Fruit fly (Drosophila melanogaster) whole organism, embryonic: ENCODE results near the gene lili.

Experiments
- BEAF-32 ChIP-seq: fragments of 200-800 bp; sonication (Bioruptor generic); optimal IDR thresholded peaks from 3 replicates; lab custom pipeline; 2017; ENCODE audit warnings: missing biosample characterization, missing genetic modification characterization, mild to moderate bottlenecking, moderate library complexity, missing genetic modification reagents
- CG11398 ChIP-seq: fragments of 200-800 bp; sonication (Bioruptor generic); optimal IDR thresholded peaks from 2 replicates; lab custom pipeline; 2016; ENCODE audit warnings: missing biosample characterization, missing genetic modification characterization
- CG12942 ChIP-seq: fragments of 200-800 bp; sonication (Bioruptor generic); optimal IDR thresholded peaks from 3 replicates; lab custom pipeline; 2016; ENCODE audit warnings: missing biosample characterization, missing genetic modification characterization
- CG13287 ChIP-seq: fragments of 200-800 bp; sonication (Bioruptor generic); IDR thresholded peaks from 2 replicates; pipeline ENCODE4 v1.3.6; 2022; ENCODE audit warnings: missing biosample characterization, missing genetic modification characterization; ENCODE audit not compliant: partially characterized antibody
- CG14860 ChIP-seq: fragments of 200-800 bp; sonication (Bioruptor generic); IDR thresholded peaks from 3 replicates; pipeline ENCODE4 v1.3.6; 2022; ENCODE audit warnings: missing biosample characterization, missing genetic modification characterization; ENCODE audit not compliant: partially characterized antibody
- CG15011 ChIP-seq: fragments of 200-800 bp; sonication (Bioruptor generic); optimal IDR thresholded peaks from 3 replicates; lab custom pipeline; 2018; ENCODE audit warnings: missing biosample characterization, mild to moderate bottlenecking, missing genetic modification characterization
- CG18011 ChIP-seq: fragments of 200-800 bp; sonication (Bioruptor generic); optimal IDR thresholded peaks from 2 replicates; lab custom pipeline; 2017; ENCODE audit warnings: missing biosample characterization, missing genetic modification characterization, mild to moderate bottlenecking, moderate library complexity, missing genotype
- CG2116 ChIP-seq: fragments of 200-800 bp; sonication (Bioruptor generic); optimal IDR thresholded peaks from 3 replicates; lab custom pipeline; 2018; ENCODE audit warnings: missing biosample characterization, mild to moderate bottlenecking, missing genetic modification characterization
- CG32772 ChIP-seq: fragments of 200-800 bp; sonication (Bioruptor generic); IDR thresholded peaks from 2 replicates; pipeline ENCODE4 v1.3.6; 2022; ENCODE audit warnings: missing biosample characterization, missing genetic modification characterization
- CG34376 ChIP-seq: fragments of 200-800 bp; sonication (Bioruptor generic); optimal IDR thresholded peaks from 2 replicates; lab custom pipeline; 2018; ENCODE audit warnings: missing biosample characterization, mild to moderate bottlenecking, missing genetic modification characterization
- CG3847 ChIP-seq: fragments of 200-800 bp; sonication (Bioruptor generic); IDR thresholded peaks from 2 replicates; pipeline ENCODE4 v1.3.6; 2022; ENCODE audit warnings: missing biosample characterization, missing genetic modification characterization
- CG4707 ChIP-seq: fragments of 200-800 bp; sonication (Bioruptor generic); optimal IDR thresholded peaks from 2 replicates; lab custom pipeline; 2018; ENCODE audit warnings: missing biosample characterization, mild to moderate bottlenecking, missing genetic modification characterization, moderate library complexity
- CG6272 ChIP-seq: fragments of 200-800 bp; sonication (Bioruptor generic); IDR thresholded peaks from 2 replicates; pipeline ENCODE4 v1.3.6; 2022; ENCODE audit warnings: missing biosample characterization, missing genetic modification characterization
- CG7372 ChIP-seq: fragments of 200-800 bp; sonication (Bioruptor generic); IDR thresholded peaks from 2 replicates; pipeline ENCODE4 v1.3.6; 2022; ENCODE audit warnings: missing biosample characterization, missing genetic modification characterization
- CG8281 ChIP-seq: fragments of 200-800 bp; sonication (Bioruptor generic); optimal IDR thresholded peaks from 2 replicates; lab custom pipeline; 2018; ENCODE audit warnings: missing biosample characterization, mild to moderate bottlenecking, missing genetic modification characterization, moderate library complexity
- CoRest ChIP-seq: fragments of 200-800 bp; sonication (Bioruptor generic); optimal IDR thresholded peaks from 3 replicates; lab custom pipeline; 2018; ENCODE audit warnings: missing biosample characterization, mild to moderate bottlenecking, missing genetic modification characterization, moderate library complexity
- Dad ChIP-seq: fragments of 200-800 bp; sonication (Bioruptor generic); optimal IDR thresholded peaks from 3 replicates; lab custom pipeline; 2016; ENCODE audit warnings: missing biosample characterization, missing genetic modification characterization
- Doc3 ChIP-seq: fragments of 200-800 bp; sonication (Bioruptor generic); IDR thresholded peaks from 3 replicates; pipeline ENCODE4 v1.3.6; 2022; ENCODE audit warnings: missing biosample characterization, missing genetic modification characterization; ENCODE audit not compliant: partially characterized antibody
- E2f1 ChIP-seq: fragments of 200-800 bp; sonication (Bioruptor generic); IDR thresholded peaks from 2 replicates; pipeline ENCODE4 v1.3.6; 2022; ENCODE audit warnings: missing biosample characterization, missing genetic modification characterization
- E2f2 ChIP-seq: fragments of 200-800 bp; sonication (Bioruptor generic); IDR thresholded peaks from 2 replicates; pipeline ENCODE4 v1.3.6; 2022; ENCODE audit warnings: missing biosample characterization, missing genetic modification characterization
- Gsc ChIP-seq: fragments of 200-800 bp; sonication (Bioruptor generic); IDR thresholded peaks from 2 replicates; pipeline ENCODE4 v1.3.6; 2022; ENCODE audit warnings: missing biosample characterization, missing genetic modification characterization
- HHEX ChIP-seq: fragments of 200-800 bp; sonication (Bioruptor generic); optimal IDR thresholded peaks from 3 replicates; lab custom pipeline; 2017; ENCODE audit warnings: missing biosample characterization, mild to moderate bottlenecking, missing genetic modification characterization, missing genetic modification reagents
- HmgZ ChIP-seq: fragments of 200-800 bp; sonication (Bioruptor generic); optimal IDR thresholded peaks from 2 replicates; lab custom pipeline; 2018; ENCODE audit warnings: missing biosample characterization, mild to moderate bottlenecking, missing genetic modification characterization
- Hr3 ChIP-seq: fragments of 200-800 bp; sonication (Bioruptor generic); optimal IDR thresholded peaks from 3 replicates; lab custom pipeline; 2016; ENCODE audit warnings: missing biosample characterization, missing genetic modification characterization
- Lim3 ChIP-seq: fragments of 200-800 bp; sonication (Bioruptor generic); IDR thresholded peaks from 2 replicates; pipeline ENCODE4 v1.3.6; 2022; ENCODE audit warnings: missing biosample characterization, missing genetic modification characterization
- MBD-R2 ChIP-seq: fragments of 200-800 bp; sonication (Bioruptor generic); IDR thresholded peaks from 2 replicates; pipeline ENCODE4 v1.3.6; 2022; ENCODE audit warnings: missing biosample characterization, missing genetic modification characterization
- NfI ChIP-seq: fragments of 200-800 bp; sonication (Bioruptor generic); optimal IDR thresholded peaks from 3 replicates; lab custom pipeline; 2018; ENCODE audit warnings: missing biosample characterization, mild to moderate bottlenecking, missing genetic modification characterization, moderate library complexity
- Optix ChIP-seq: fragments of 200-800 bp; sonication (Bioruptor generic); IDR thresholded peaks from 3 replicates; pipeline ENCODE4 v1.3.6; 2022; ENCODE audit warnings: missing biosample characterization, missing genetic modification characterization
- PHDP ChIP-seq: fragments of 200-800 bp; sonication (Bioruptor generic); optimal IDR thresholded peaks from 3 replicates; lab custom pipeline; 2018; ENCODE audit warnings: missing biosample characterization, mild to moderate bottlenecking, missing genetic modification characterization, moderate library complexity
- Scr ChIP-seq: fragments of 200-800 bp; sonication (Bioruptor generic); IDR thresholded peaks from 2 replicates; pipeline ENCODE4 v1.3.6; 2022; ENCODE audit warnings: missing biosample characterization, missing genetic modification characterization; ENCODE audit not compliant: partially characterized antibody
- Six4 ChIP-seq: fragments of 200-800 bp; sonication (Bioruptor generic); optimal IDR thresholded peaks from 2 replicates; lab custom pipeline; 2016; ENCODE audit warnings: missing biosample characterization, missing genetic modification characterization
- abd-A ChIP-seq: fragments of 200-800 bp; sonication (Bioruptor generic); optimal IDR thresholded peaks from 3 replicates; lab custom pipeline; 2019; ENCODE audit warnings: missing biosample characterization, mild to moderate bottlenecking, missing genetic modification characterization, moderate library complexity
- btn ChIP-seq: fragments of 200-800 bp; sonication (Bioruptor generic); optimal IDR thresholded peaks from 2 replicates; lab custom pipeline; 2016; ENCODE audit warnings: missing biosample characterization, missing genetic modification characterization
- cad ChIP-seq: fragments of >200 bp; optimal IDR thresholded peaks from 2 replicates; lab custom pipeline; 2017; ENCODE audit warnings: missing biosample characterization, missing genetic modification characterization
- caup ChIP-seq: fragments of 200-800 bp; sonication (Bioruptor generic); optimal IDR thresholded peaks from 3 replicates; lab custom pipeline; 2017; ENCODE audit warnings: missing biosample characterization, mild to moderate bottlenecking, missing genetic modification characterization, moderate library complexity; ENCODE audit not compliant: severe bottlenecking
- eve ChIP-seq, 2 experiments: fragments of >200 bp; optimal IDR thresholded peaks; 2 replicates each; lab custom pipeline; 2017; ENCODE audit warnings: missing biosample characterization in 2 of 2, missing genetic modification characterization in 2 of 2
- ftz-f1 ChIP-seq: fragments of 200-800 bp; sonication (Bioruptor generic); optimal IDR thresholded peaks from 2 replicates; lab custom pipeline; 2016; ENCODE audit warnings: missing biosample characterization, missing genetic modification characterization
- fu2 ChIP-seq: fragments of 200-800 bp; sonication (Bioruptor generic); optimal IDR thresholded peaks from 2 replicates; lab custom pipeline; 2016; ENCODE audit warnings: missing biosample characterization, missing genetic modification characterization
- gro ChIP-seq: fragments of 200-800 bp; sonication (Bioruptor generic); optimal IDR thresholded peaks from 2 replicates; lab custom pipeline; 2016; ENCODE audit warnings: missing biosample characterization, missing genetic modification characterization
- gsb-n ChIP-seq: fragments of 200-800 bp; sonication (Bioruptor generic); optimal IDR thresholded peaks from 3 replicates; lab custom pipeline; 2018; ENCODE audit warnings: missing biosample characterization, mild to moderate bottlenecking, missing genetic modification characterization
- hb ChIP-seq: fragments of 200-800 bp; sonication (Bioruptor generic); IDR thresholded peaks from 3 replicates; pipeline ENCODE4 v1.3.6; 2022; ENCODE audit warnings: missing biosample characterization, missing genetic modification characterization; ENCODE audit not compliant: partially characterized antibody
- her ChIP-seq: fragments of 200-800 bp; sonication (Bioruptor generic); optimal IDR thresholded peaks from 2 replicates; lab custom pipeline; 2016; ENCODE audit warnings: missing biosample characterization, missing genetic modification characterization
- klu ChIP-seq: fragments of 200-800 bp; sonication (Bioruptor generic); IDR thresholded peaks from 2 replicates; pipeline ENCODE4 v1.3.6; 2022; ENCODE audit warnings: missing biosample characterization, missing genetic modification characterization
- lbe ChIP-seq: fragments of 200-800 bp; sonication (Bioruptor generic); optimal IDR thresholded peaks from 2 replicates; lab custom pipeline; 2016; ENCODE audit warnings: missing biosample characterization, mild to moderate bottlenecking, missing genetic modification characterization
- lola ChIP-seq, 3 experiments: fragments of >200 bp in 2 of 3; fragments of 200-800 bp in 1 of 3; sonication (Bioruptor generic) in 1 of 3; optimal IDR thresholded peaks; 2 replicates each; lab custom pipeline; 2017 to 2019; ENCODE audit warnings: missing biosample characterization in 3 of 3, missing genetic modification characterization in 3 of 3, mild to moderate bottlenecking in 1 of 3, moderate library complexity in 1 of 3
- seq ChIP-seq: fragments of 200-800 bp; sonication (Bioruptor generic); IDR thresholded peaks from 2 replicates; pipeline ENCODE4 v1.3.6; 2022; ENCODE audit warnings: missing biosample characterization, missing genetic modification characterization
- tap ChIP-seq: fragments of 200-800 bp; optimal IDR thresholded peaks from 3 replicates; lab custom pipeline; 2019; ENCODE audit warnings: missing biosample characterization, mild to moderate bottlenecking, missing genetic modification characterization, moderate library complexity
- vnd ChIP-seq: fragments of 200-800 bp; sonication (Bioruptor generic); IDR thresholded peaks from 3 replicates; pipeline ENCODE4 v1.3.6; 2022; ENCODE audit warnings: missing biosample characterization, missing genetic modification characterization; ENCODE audit not compliant: partially characterized antibody
- vvl ChIP-seq: fragments of 200-800 bp; sonication (Bioruptor generic); IDR thresholded peaks from 2 replicates; pipeline ENCODE4 v1.3.6; 2022; ENCODE audit warnings: missing biosample characterization, missing genetic modification characterization
- zen2 ChIP-seq: fragments of 200-800 bp; sonication (Bioruptor generic); IDR thresholded peaks from 3 replicates; pipeline ENCODE4 v1.3.6; 2022; ENCODE audit warnings: missing biosample characterization, missing genetic modification characterization; ENCODE audit not compliant: partially characterized antibody
- zfh1 ChIP-seq: fragments of 200-800 bp; sonication (Bioruptor generic); IDR thresholded peaks from 3 replicates; pipeline ENCODE4 v1.3.6; 2022; ENCODE audit warnings: missing biosample characterization, missing genetic modification characterization

The lili gene

dm6 chr3R:24805048-24805447 lies 8.8 kb downstream of the lili start, which contains the start of gene polybromo:
Gene polybromo (minus strand): TSS chr3R:24805259.
- TF ChIP-seq CG18011 (GFP tag; lab: Kevin White, UChicago) (no peak), CG8281 (tag; lab: Kevin White, UChicago) (no peak), zfh1 (GFP tag; lab: Robert Waterston, UW) (no peak), Doc3 (GFP tag; lab: Robert Waterston, UW) (peak; percentile 87), vnd (peak; percentile 80; the same call in 2 of the 3 replicates), CG6272 (GFP tag; lab: Robert Waterston, UW) (no peak), gsb-n (tag; lab: Kevin White, UChicago) (no peak), HHEX (GFP tag; lab: Kevin White, UChicago) (no peak), Six4 (GFP tag; lab: Kevin White, UChicago) (no peak), btn (GFP tag; lab: Kevin White, UChicago) (no peak), CG14860 (GFP tag; lab: Robert Waterston, UW) (peak; percentile 76), CG15011 (GFP tag; lab: Kevin White, UChicago) (no peak), vvl (GFP tag; lab: Robert Waterston, UW) (peak; percentile 33), tap (no peak), NfI (GFP tag; lab: Kevin White, UChicago) (no peak), CoRest (tag; lab: Kevin White, UChicago) (no peak), Hr3 (GFP tag; lab: Kevin White, UChicago) (no peak), Lim3 (GFP tag; lab: Robert Waterston, UW) (no peak), CG11398 (no peak), her (GFP tag; lab: Kevin White, UChicago) (no peak), PHDP (tag; lab: Kevin White, UChicago) (no peak), Gsc (no peak), BEAF-32 (GFP tag; lab: Kevin White, UChicago) (peak; percentile 76), lbe (GFP tag; lab: Kevin White, UChicago) (no peak), klu (GFP tag; lab: Robert Waterston, UW) (no peak), CG34376 (GFP tag; lab: Kevin White, UChicago) (no peak), CG4707 (GFP tag; lab: Kevin White, UChicago) (no peak), cad (GFP tag; lab: Kevin White, UChicago) (no peak), gro (peak; percentile 15), CG12942 (GFP tag; lab: Kevin White, UChicago) (no peak), Dad (GFP tag; lab: Kevin White, UChicago) (no peak), eve (GFP tag; optimal IDR thresholded peaks at IDR 0.05; lab: Kevin White, UChicago) (no peak), hb (GFP tag; lab: Robert Waterston, UW) (peak; percentile 77; the same call in 1 of the 3 replicates), lola (GFP tag; optimal IDR thresholded peaks at IDR 0.05; lab: Kevin White, UChicago) (no peak), caup (no peak), CG7372 (GFP tag; lab: Robert Waterston, UW) (no peak), E2f1 (GFP tag; lab: Robert Waterston, UW) (peak; percentile 64), Optix (no peak), CG3847 (GFP tag; lab: Robert Waterston, UW) (no peak), E2f2 (peak; percentile 95), seq (GFP tag; lab: Robert Waterston, UW) (no peak), ftz-f1 (GFP tag; lab: Kevin White, UChicago) (no peak), CG13287 (peak; percentile 93), Scr (GFP tag; lab: Robert Waterston, UW) (peak; percentile 90), MBD-R2 (GFP tag; lab: Robert Waterston, UW) (peak; percentile 88), abd-A (tag; lab: Kevin White, UChicago) (no peak), HmgZ (tag; lab: Kevin White, UChicago) (peak; percentile 0), fu2 (no peak), CG32772 (GFP tag; lab: Robert Waterston, UW) (no peak), zen2 (GFP tag; lab: Robert Waterston, UW) (peak; percentile 86), CG2116 (GFP tag; lab: Kevin White, UChicago) (peak; percentile 43)
